Fruit fly (Drosophila melanogaster) whole organism, pupa: ENCODE results near the gene Pdhb.

Experiments used
- CG10348 ChIP-seq: fragments of 200-800 bp; sonication (Bioruptor generic); IDR thresholded peaks from 2 replicates; pipeline ENCODE4 v1.3.6; 2022; ENCODE audit warnings: missing biosample characterization, missing genetic modification characterization
- CG15710 ChIP-seq: fragments of 200-800 bp; sonication (Bioruptor generic); optimal IDR thresholded peaks from 2 replicates; lab custom pipeline; 2018; ENCODE audit warnings: missing biosample characterization, mild to moderate bottlenecking, missing genetic modification characterization, moderate library complexity
- CG34367 ChIP-seq: fragments of 200-800 bp; sonication (Bioruptor generic); optimal IDR thresholded peaks from 2 replicates; lab custom pipeline; 2018; ENCODE audit warnings: missing biosample characterization, mild to moderate bottlenecking, missing genetic modification characterization
- CG4496 ChIP-seq: fragments of 200-800 bp; sonication (Bioruptor generic); IDR thresholded peaks from 3 replicates; pipeline ENCODE4 v1.3.6; 2022; ENCODE audit warnings: missing biosample characterization, missing genetic modification characterization
- D1 ChIP-seq: fragments of 200-800 bp; sonication (Bioruptor generic); optimal IDR thresholded peaks from 2 replicates; lab custom pipeline; 2018; ENCODE audit warnings: missing biosample characterization, mild to moderate bottlenecking, missing genetic modification characterization, moderate library complexity
- EcR ChIP-seq: fragments of 200-800 bp; sonication (Bioruptor generic); optimal IDR thresholded peaks from 3 replicates; lab custom pipeline; 2019; ENCODE audit warnings: missing biosample characterization, missing genetic modification characterization, mild to moderate bottlenecking, moderate library complexity, missing genetic modification reagents
- Pif1B ChIP-seq: fragments of 200-800 bp; sonication (Bioruptor generic); optimal IDR thresholded peaks from 3 replicates; lab custom pipeline; 2016; ENCODE audit warnings: missing biosample characterization, missing genetic modification characterization

- TF ChIP-seq EcR (GFP tag; lab: Kevin White, UChicago) (no peak), CG15710 (tag; lab: Kevin White, UChicago) (no peak), D1 (no peak), CG4496 (GFP tag; lab: Robert Waterston, UW) (no peak), Pif1B (GFP tag; lab: Kevin White, UChicago) (no peak), CG34367 (no peak), CG10348 (GFP tag; lab: Robert Waterston, UW) (no peak)
Measured at dm6 chr3R:29077572-29077971, 35.3 kb upstream of the Pdhb start.
